Fruit fly (Drosophila melanogaster): ENCODE measurements around the gene Taf3.
A peak's percentile ranks its signal among the peaks of the same experiment; 100 is the strongest.

DNA sequence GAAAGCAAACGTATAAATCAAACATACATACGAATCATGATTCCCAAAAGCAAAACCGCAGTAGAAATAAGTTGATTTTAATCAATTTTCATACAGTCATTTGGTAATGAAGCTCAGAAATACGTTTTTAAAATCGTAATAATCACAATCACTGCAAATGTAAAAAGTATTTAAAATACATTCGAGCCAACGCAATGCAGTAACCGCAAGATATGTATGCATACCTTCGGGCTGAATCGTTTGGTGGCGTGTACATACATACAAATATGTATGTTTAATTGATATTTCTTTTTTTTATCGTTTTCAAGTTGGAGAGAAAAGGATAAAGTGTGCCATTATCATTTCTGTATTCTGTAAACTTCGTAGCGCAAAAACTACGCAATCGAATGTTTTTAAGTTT, 23.5 kb upstream of the Taf3 start:
- TF ChIP-seq CG8478 (optimal IDR thresholded peaks at IDR 0.05) (no peak), CTCF (optimal IDR thresholded peaks at IDR 0.05) (peak in 1 of 2 experiments; percentile 21)

Measured in S2 (cell line).